3 fruit fly cellular contexts compared by ENCODE assay signal in genomic region chr2L:4065182-4065581, dm6.
TF ChIP-seq lines count a peak whose summit lies in the region.

No protein-coding gene starts in this region.

- TF ChIP-seq CTCF in whole organism, embryonic (GFP tag; optimal IDR thresholded peaks at IDR 0.05; lab: Kevin White, UChicago) = no peak

TF ChIP-seq in whole organism, embryonic, 481 proteins besides CTCF, POLR2A, EP300 and RAD21:
- TF ChIP-seq Sox102F (GFP tag; optimal IDR thresholded peaks at IDR 0.05; lab: Kevin White, UChicago) = peak; percentile 22
- peak; percentile 3 for TF ChIP-seq Ssrp (tag; optimal IDR thresholded peaks at IDR 0.05; lab: Kevin White, UChicago)
- TF ChIP-seq gem (tag; optimal IDR thresholded peaks at IDR 0.05; lab: Kevin White, UChicago) = peak; percentile 7
- no peak for TF ChIP-seq CG10366 (GFP tag; IDR thresholded peaks at IDR 0.05; lab: Robert Waterston, UW)
- peak; percentile 73 for TF ChIP-seq Drgx (GFP tag; IDR thresholded peaks at IDR 0.05; lab: Robert Waterston, UW)

TF ChIP-seq in whole organism, prepupa, 60 proteins besides CTCF, POLR2A, EP300 and RAD21 (continues in another document):
- no peak for TF ChIP-seq CG1621 (tag; optimal IDR thresholded peaks at IDR 0.05; lab: Kevin White, UChicago)
- TF ChIP-seq pdm3 (GFP tag; optimal IDR thresholded peaks at IDR 0.05; lab: Kevin White, UChicago) = peak; percentile 4
- TF ChIP-seq Eip78C (GFP tag; lab: Kevin White, UChicago) = peak; percentile 78
- peak; percentile 28 for TF ChIP-seq dsx (GFP tag; optimal IDR thresholded peaks at IDR 0.05; lab: Kevin White, UChicago; ENCODE audit: poor library complexity, severe bottlenecking)
- peak; percentile 24 for TF ChIP-seq topi (GFP tag; optimal IDR thresholded peaks at IDR 0.05; lab: Kevin White, UChicago)
- peak; percentile 39 for TF ChIP-seq spab (GFP tag; optimal IDR thresholded peaks at IDR 0.05; lab: Kevin White, UChicago)
- no peak for TF ChIP-seq cyc (GFP tag; optimal IDR thresholded peaks at IDR 0.05; lab: Kevin White, UChicago)
- TF ChIP-seq Ets96B (tag; optimal IDR thresholded peaks at IDR 0.05; lab: Kevin White, UChicago) = peak; percentile 53
- peak in 1 of 2 experiments; percentile 74 for TF ChIP-seq salr (GFP tag; optimal IDR thresholded peaks at IDR 0.05; lab: Kevin White, UChicago)
- peak; percentile 51 for TF ChIP-seq OdsH (GFP tag; optimal IDR thresholded peaks at IDR 0.05; lab: Kevin White, UChicago)
- no peak for TF ChIP-seq fd59A (GFP tag; optimal IDR thresholded peaks at IDR 0.05; lab: Kevin White, UChicago)
- no peak for TF ChIP-seq Hr39 (GFP tag; optimal IDR thresholded peaks at IDR 0.05; lab: Kevin White, UChicago)
- peak; percentile 65 for TF ChIP-seq achi (GFP tag; optimal IDR thresholded peaks at IDR 0.05; lab: Kevin White, UChicago)
- no peak for TF ChIP-seq Eip93F (GFP tag; optimal IDR thresholded peaks at IDR 0.05; lab: Kevin White, UChicago)
- no peak for TF ChIP-seq Blimp-1 (GFP tag; optimal IDR thresholded peaks at IDR 0.05; lab: Kevin White, UChicago)
- peak; percentile 59 for TF ChIP-seq net (GFP tag; optimal IDR thresholded peaks at IDR 0.05; lab: Kevin White, UChicago)
- TF ChIP-seq Hr4 (GFP tag; optimal IDR thresholded peaks at IDR 0.05; lab: Kevin White, UChicago) = peak; percentile 68
- peak; percentile 14 for TF ChIP-seq CG8632 (GFP tag; optimal IDR thresholded peaks at IDR 0.05; lab: Kevin White, UChicago)
- peak; percentile 43 for TF ChIP-seq Lpt (GFP tag; optimal IDR thresholded peaks at IDR 0.05; lab: Kevin White, UChicago)
- TF ChIP-seq CG34406 (GFP tag; optimal IDR thresholded peaks at IDR 0.05; lab: Kevin White, UChicago) = peak; percentile 25
- no peak for TF ChIP-seq CG6808 (GFP tag; optimal IDR thresholded peaks at IDR 0.05; lab: Kevin White, UChicago)
- no peak for TF ChIP-seq CG16779 (tag; optimal IDR thresholded peaks at IDR 0.05; lab: Kevin White, UChicago)
- peak; percentile 40 for TF ChIP-seq CG10631 (GFP tag; optimal IDR thresholded peaks at IDR 0.05; lab: Kevin White, UChicago)
- no peak for TF ChIP-seq Hr38 (GFP tag; optimal IDR thresholded peaks at IDR 0.05; lab: Kevin White, UChicago)
- peak; percentile 77 for TF ChIP-seq CG8119 (GFP tag; IDR thresholded peaks at IDR 0.05; lab: Robert Waterston, UW)
- no peak for TF ChIP-seq Sox102F (GFP tag; optimal IDR thresholded peaks at IDR 0.05; lab: Kevin White, UChicago)
- TF ChIP-seq vri (GFP tag; optimal IDR thresholded peaks at IDR 0.05; lab: Kevin White, UChicago) = no peak
- TF ChIP-seq CG32006 (GFP tag; optimal IDR thresholded peaks at IDR 0.05; lab: Kevin White, UChicago) = peak; percentile 82
- TF ChIP-seq CG6276 (GFP tag; optimal IDR thresholded peaks at IDR 0.05; lab: Kevin White, UChicago) = peak; percentile 54
- no peak for TF ChIP-seq lz (GFP tag; optimal IDR thresholded peaks at IDR 0.05; lab: Kevin White, UChicago)
- peak; percentile 61 for TF ChIP-seq CG3919 (GFP tag; optimal IDR thresholded peaks at IDR 0.05; lab: Kevin White, UChicago)
- no peak for TF ChIP-seq fkh (GFP tag; optimal IDR thresholded peaks at IDR 0.05; lab: Kevin White, UChicago)
- peak; percentile 57 for TF ChIP-seq CG4318 (GFP tag; optimal IDR thresholded peaks at IDR 0.05; lab: Kevin White, UChicago)
- TF ChIP-seq esn (GFP tag; optimal IDR thresholded peaks at IDR 0.05; lab: Kevin White, UChicago) = peak; percentile 5
- no peak for TF ChIP-seq Smox (GFP tag; optimal IDR thresholded peaks at IDR 0.05; lab: Kevin White, UChicago)
- peak; percentile 12 for TF ChIP-seq Sox14 (GFP tag; optimal IDR thresholded peaks at IDR 0.05; lab: Kevin White, UChicago)
- peak; percentile 35; the same call in 1 of the 2 replicates for TF ChIP-seq CG11294 (GFP tag; IDR thresholded peaks at IDR 0.05; lab: Robert Waterston, UW)
- peak; percentile 17 for TF ChIP-seq CG10669 (GFP tag; optimal IDR thresholded peaks at IDR 0.05; lab: Kevin White, UChicago)
- TF ChIP-seq Gug (GFP tag; IDR thresholded peaks at IDR 0.05; lab: Robert Waterston, UW) = peak; percentile 69
- TF ChIP-seq Met (GFP tag; optimal IDR thresholded peaks at IDR 0.05; lab: Kevin White, UChicago) = peak; percentile 30
- TF ChIP-seq CG6792 (GFP tag; optimal IDR thresholded peaks at IDR 0.05; lab: Kevin White, UChicago) = no peak
- no peak for TF ChIP-seq Sox15 (GFP tag; optimal IDR thresholded peaks at IDR 0.05; lab: Kevin White, UChicago)
- TF ChIP-seq CG11902 (GFP tag; optimal IDR thresholded peaks at IDR 0.05; lab: Kevin White, UChicago) = no peak
- TF ChIP-seq Eip75B (GFP tag; optimal IDR thresholded peaks at IDR 0.05; lab: Kevin White, UChicago) = peak; percentile 23

TF ChIP-seq in whole organism, pupa, 21 proteins besides CTCF, POLR2A, EP300 and RAD21:
- TF ChIP-seq CG32121 (GFP tag; IDR thresholded peaks at IDR 0.05; lab: Robert Waterston, UW) (peak; percentile 63), CG10348 (GFP tag; IDR thresholded peaks at IDR 0.05; lab: Robert Waterston, UW) (no peak), CG17806 (tag; optimal IDR thresholded peaks at IDR 0.05; lab: Kevin White, UChicago) (peak; percentile 48), EcR (GFP tag; optimal IDR thresholded peaks at IDR 0.05; lab: Kevin White, UChicago) (no peak), Ets98B (GFP tag; IDR thresholded peaks at IDR 0.05; lab: Robert Waterston, UW) (peak; percentile 57), CG34367 (tag; optimal IDR thresholded peaks at IDR 0.05; lab: Kevin White, UChicago) (peak; percentile 18), CG8301 (tag; optimal IDR thresholded peaks at IDR 0.05; lab: Kevin White, UChicago) (peak; percentile 78), fd96Ca (GFP tag; IDR thresholded peaks at IDR 0.05; lab: Robert Waterston, UW) (peak; percentile 28; the same call in 1 of the 3 replicates), CG4496 (GFP tag; IDR thresholded peaks at IDR 0.05; lab: Robert Waterston, UW) (peak; percentile 69; the same call in 2 of the 3 replicates), D1 (tag; optimal IDR thresholded peaks at IDR 0.05; lab: Kevin White, UChicago) (peak; percentile 51), CG9948 (tag; optimal IDR thresholded peaks at IDR 0.05; lab: Kevin White, UChicago) (peak; percentile 39), CG12605 (GFP tag; IDR thresholded peaks at IDR 0.05; lab: Robert Waterston, UW) (no peak), gl (tag; optimal IDR thresholded peaks at IDR 0.05; lab: Kevin White, UChicago) (no peak), CG13204 (GFP tag; optimal IDR thresholded peaks at IDR 0.05; lab: Kevin White, UChicago) (no peak), CG15710 (tag; optimal IDR thresholded peaks at IDR 0.05; lab: Kevin White, UChicago) (no peak), rn (GFP tag; IDR thresholded peaks at IDR 0.05; lab: Robert Waterston, UW) (0 out of 2 replicates have a peak, but pooled peaks have one; percentile 5), CG8159 (tag; optimal IDR thresholded peaks at IDR 0.05; lab: Kevin White, UChicago) (peak; percentile 53), Snoo (tag; optimal IDR thresholded peaks at IDR 0.05; lab: Kevin White, UChicago) (no peak), CG14655 (GFP tag; optimal IDR thresholded peaks at IDR 0.05; lab: Kevin White, UChicago) (peak; percentile 74), Pif1A (GFP tag; optimal IDR thresholded peaks at IDR 0.05; lab: Kevin White, UChicago) (peak; percentile 29), Pif1B (GFP tag; optimal IDR thresholded peaks at IDR 0.05; lab: Kevin White, UChicago) (peak; percentile 50)

Comparison
In these comparisons a context has a peak if more than half of its experiments do, and no peak if none do; other contexts are left out.
1. Of the 7 proteins assayed by ChIP-seq in both whole organism, embryonic and whole organism, prepupa: peak only in whole organism, embryonic: Sox102F; only in whole organism, prepupa: Gug and Lpt; in both: none; in neither: 4.